Fruit fly (Drosophila melanogaster) whole organism, embryonic: Measurements from ENCODE around the gene Acbp6.
A peak's percentile ranks its signal among the peaks of the same experiment; 100 is the strongest.

Source experiments
- Aef1 ChIP-seq: fragments of 200-800 bp; sonication (Bioruptor generic); IDR thresholded peaks from 3 replicates; pipeline ENCODE4 v1.3.6; 2022; ENCODE audit warnings: missing biosample characterization, missing genetic modification characterization
- Asciz ChIP-seq: fragments of 200-800 bp; sonication (Bioruptor generic); optimal IDR thresholded peaks from 2 replicates; lab custom pipeline; 2017; ENCODE audit warnings: missing biosample characterization, mild to moderate bottlenecking, missing genetic modification characterization, missing genetic modification reagents
- BtbVII ChIP-seq: fragments of 200-800 bp; sonication (Bioruptor generic); optimal IDR thresholded peaks from 3 replicates; lab custom pipeline; 2017; ENCODE audit warnings: missing biosample characterization, mild to moderate bottlenecking, missing genetic modification characterization
- CG10147 ChIP-seq: fragments of 200-800 bp; sonication (Bioruptor generic); optimal IDR thresholded peaks from 2 replicates; lab custom pipeline; 2019; ENCODE audit warnings: missing biosample characterization, mild to moderate bottlenecking, missing genetic modification characterization, moderate library complexity
- CG10431 ChIP-seq: fragments of 200-800 bp; sonication (Bioruptor generic); optimal IDR thresholded peaks from 3 replicates; lab custom pipeline; 2018; ENCODE audit warnings: missing biosample characterization, mild to moderate bottlenecking, missing genetic modification characterization
- CG11696 ChIP-seq: fragments of 200-800 bp; sonication (Bioruptor generic); IDR thresholded peaks from 2 replicates; pipeline ENCODE4 v1.3.6; 2022; ENCODE audit warnings: missing biosample characterization, missing genetic modification characterization
- CG12769 ChIP-seq: fragments of 200-800 bp; sonication (Bioruptor generic); optimal IDR thresholded peaks from 2 replicates; lab custom pipeline; 2019; ENCODE audit warnings: missing biosample characterization, mild to moderate bottlenecking, missing genetic modification characterization, moderate library complexity
- CG13123 ChIP-seq: fragments of 200-800 bp; sonication (Bioruptor generic); optimal IDR thresholded peaks from 2 replicates; lab custom pipeline; 2016; ENCODE audit warnings: missing biosample characterization, missing genetic modification characterization
- CG13775 ChIP-seq: fragments of 200-800 bp; sonication (Bioruptor generic); optimal IDR thresholded peaks from 3 replicates; lab custom pipeline; 2017; ENCODE audit warnings: missing biosample characterization, mild to moderate bottlenecking, missing genetic modification characterization
- CG14860 ChIP-seq: fragments of 200-800 bp; sonication (Bioruptor generic); IDR thresholded peaks from 3 replicates; pipeline ENCODE4 v1.3.6; 2022; ENCODE audit warnings: missing biosample characterization, missing genetic modification characterization; ENCODE audit not compliant: partially characterized antibody
- CG1602 ChIP-seq: fragments of 200-800 bp; sonication (Bioruptor generic); optimal IDR thresholded peaks from 3 replicates; lab custom pipeline; 2016; ENCODE audit warnings: missing biosample characterization, missing genetic modification characterization
- CG2116 ChIP-seq: fragments of 200-800 bp; sonication (Bioruptor generic); optimal IDR thresholded peaks from 3 replicates; lab custom pipeline; 2018; ENCODE audit warnings: missing biosample characterization, mild to moderate bottlenecking, missing genetic modification characterization
- CG2199 ChIP-seq: fragments of 200-800 bp; sonication (Bioruptor generic); IDR thresholded peaks from 3 replicates; pipeline ENCODE4 v1.3.6; 2022; ENCODE audit warnings: missing biosample characterization, missing genetic modification characterization
- CG2875 ChIP-seq: fragments of 200-800 bp; sonication (Bioruptor generic); optimal IDR thresholded peaks from 2 replicates; lab custom pipeline; 2017; ENCODE audit warnings: missing biosample characterization, mild to moderate bottlenecking, missing genetic modification characterization, missing genetic modification reagents
- CG3163 ChIP-seq: fragments of 200-800 bp; sonication (Bioruptor generic); optimal IDR thresholded peaks from 3 replicates; lab custom pipeline; 2016; ENCODE audit warnings: missing biosample characterization, missing genetic modification characterization
- CG4424 ChIP-seq: fragments of 200-800 bp; sonication (Bioruptor generic); optimal IDR thresholded peaks from 3 replicates; lab custom pipeline; 2016; ENCODE audit warnings: missing biosample characterization, missing genetic modification characterization
- CG9797 ChIP-seq: fragments of 200-800 bp; sonication (Bioruptor generic); optimal IDR thresholded peaks from 3 replicates; lab custom pipeline; 2018; ENCODE audit warnings: missing biosample characterization, mild to moderate bottlenecking, missing genetic modification characterization
- CoRest ChIP-seq: fragments of 200-800 bp; sonication (Bioruptor generic); optimal IDR thresholded peaks from 3 replicates; lab custom pipeline; 2018; ENCODE audit warnings: missing biosample characterization, mild to moderate bottlenecking, missing genetic modification characterization, moderate library complexity
- Dip3 ChIP-seq: fragments of 200-800 bp; sonication (Bioruptor generic); optimal IDR thresholded peaks from 3 replicates; lab custom pipeline; 2016; ENCODE audit warnings: missing biosample characterization, missing genetic modification characterization
- Dref ChIP-seq: fragments of 200-800 bp; sonication (Bioruptor generic); IDR thresholded peaks from 2 replicates; pipeline ENCODE4 v1.3.6; 2022; ENCODE audit warnings: missing biosample characterization, missing genetic modification characterization
- H15 ChIP-seq: fragments of 200-800 bp; sonication (Bioruptor generic); IDR thresholded peaks from 3 replicates; pipeline ENCODE4 v1.3.6; 2022; ENCODE audit warnings: missing biosample characterization, missing genetic modification characterization
- HHEX ChIP-seq: fragments of 200-800 bp; sonication (Bioruptor generic); optimal IDR thresholded peaks from 3 replicates; lab custom pipeline; 2017; ENCODE audit warnings: missing biosample characterization, mild to moderate bottlenecking, missing genetic modification characterization, missing genetic modification reagents
- HLH54F ChIP-seq: fragments of 200-800 bp; sonication (Bioruptor generic); optimal IDR thresholded peaks from 3 replicates; lab custom pipeline; 2016; ENCODE audit warnings: missing biosample characterization, missing genetic modification characterization
- Hsf ChIP-seq: fragments of 200-800 bp; sonication (Bioruptor generic); optimal IDR thresholded peaks from 3 replicates; lab custom pipeline; 2016; ENCODE audit warnings: missing biosample characterization, missing genetic modification characterization
- Mad ChIP-seq: fragments of 200-800 bp; sonication (Bioruptor generic); optimal IDR thresholded peaks from 2 replicates; lab custom pipeline; 2016; ENCODE audit warnings: missing biosample characterization, missing genetic modification characterization
- Meics ChIP-seq: fragments of 200-800 bp; sonication (Bioruptor generic); optimal IDR thresholded peaks from 2 replicates; lab custom pipeline; 2017; ENCODE audit warnings: missing biosample characterization, mild to moderate bottlenecking, missing genetic modification characterization
- Mrtf ChIP-seq: fragments of 200-800 bp; sonication (Bioruptor generic); IDR thresholded peaks from 3 replicates; pipeline ENCODE4 v1.3.6; 2022; ENCODE audit warnings: missing biosample characterization, missing genetic modification characterization
- Opbp ChIP-seq: fragments of 200-800 bp; sonication (Bioruptor generic); IDR thresholded peaks from 3 replicates; pipeline ENCODE4 v1.3.6; 2022; ENCODE audit warnings: missing biosample characterization, missing genetic modification characterization; ENCODE audit not compliant: partially characterized antibody
- Scr ChIP-seq: fragments of 200-800 bp; sonication (Bioruptor generic); IDR thresholded peaks from 2 replicates; pipeline ENCODE4 v1.3.6; 2022; ENCODE audit warnings: missing biosample characterization, missing genetic modification characterization; ENCODE audit not compliant: partially characterized antibody
- Sry-β ChIP-seq: fragments of 200-800 bp; sonication (Bioruptor generic); optimal IDR thresholded peaks from 2 replicates; lab custom pipeline; 2018; ENCODE audit warnings: missing biosample characterization, mild to moderate bottlenecking, missing genetic modification characterization, moderate library complexity
- ab ChIP-seq: fragments of 200-800 bp; sonication (Bioruptor generic); optimal IDR thresholded peaks from 2 replicates; lab custom pipeline; 2016; ENCODE audit warnings: missing biosample characterization, missing genetic modification characterization
- ap ChIP-seq: fragments of 200-800 bp; sonication (Bioruptor generic); IDR thresholded peaks from 2 replicates; pipeline ENCODE4 v1.3.6; 2022; ENCODE audit warnings: missing biosample characterization, missing genetic modification characterization
- ato ChIP-seq: fragments of 200-800 bp; sonication (Bioruptor generic); IDR thresholded peaks from 2 replicates; pipeline ENCODE4 v1.3.6; 2022; ENCODE audit warnings: missing biosample characterization, missing genetic modification characterization; ENCODE audit not compliant: partially characterized antibody
- az2 ChIP-seq: fragments of 200-800 bp; sonication (Bioruptor generic); optimal IDR thresholded peaks from 3 replicates; lab custom pipeline; 2016; ENCODE audit warnings: missing biosample characterization, missing genetic modification characterization
- bigmax ChIP-seq: fragments of 200-800 bp; sonication (Bioruptor generic); optimal IDR thresholded peaks from 2 replicates; lab custom pipeline; 2018; ENCODE audit warnings: missing biosample characterization, mild to moderate bottlenecking, missing genetic modification characterization
- bowl ChIP-seq: fragments of 200-800 bp; sonication (Bioruptor generic); IDR thresholded peaks from 2 replicates; pipeline ENCODE4 v1.3.6; 2022; ENCODE audit warnings: missing biosample characterization, missing genetic modification characterization
- crc ChIP-seq: fragments of 200-800 bp; sonication (Bioruptor generic); optimal IDR thresholded peaks from 2 replicates; lab custom pipeline; 2016; ENCODE audit warnings: missing biosample characterization, missing genetic modification characterization
- dpn ChIP-seq, 2 experiments: fragments of 200-800 bp; sonication (Bioruptor generic); optimal IDR thresholded peaks; 3 replicates each; lab custom pipeline; 2016; ENCODE audit warnings: missing biosample characterization in 2 of 2, missing genetic modification characterization in 2 of 2
- ems ChIP-seq: fragments of 200-800 bp; sonication (Bioruptor generic); optimal IDR thresholded peaks from 3 replicates; lab custom pipeline; 2016; ENCODE audit warnings: missing biosample characterization, missing genetic modification characterization
- eyg ChIP-seq: fragments of 200-800 bp; sonication (Bioruptor generic); optimal IDR thresholded peaks from 3 replicates; lab custom pipeline; 2016; ENCODE audit warnings: missing biosample characterization, missing genetic modification characterization
- fu2 ChIP-seq: fragments of 200-800 bp; sonication (Bioruptor generic); optimal IDR thresholded peaks from 2 replicates; lab custom pipeline; 2016; ENCODE audit warnings: missing biosample characterization, missing genetic modification characterization
- her ChIP-seq: fragments of 200-800 bp; sonication (Bioruptor generic); optimal IDR thresholded peaks from 2 replicates; lab custom pipeline; 2016; ENCODE audit warnings: missing biosample characterization, missing genetic modification characterization
- ind ChIP-seq: fragments of 200-800 bp; sonication (Bioruptor generic); optimal IDR thresholded peaks from 3 replicates; lab custom pipeline; 2016; ENCODE audit warnings: missing biosample characterization, missing genetic modification characterization
- kay ChIP-seq: fragments of 200-800 bp; sonication (Bioruptor generic); optimal IDR thresholded peaks from 2 replicates; lab custom pipeline; 2016; ENCODE audit warnings: missing biosample characterization, missing genetic modification characterization
- klu ChIP-seq: fragments of 200-800 bp; sonication (Bioruptor generic); IDR thresholded peaks from 2 replicates; pipeline ENCODE4 v1.3.6; 2022; ENCODE audit warnings: missing biosample characterization, missing genetic modification characterization
- lilli ChIP-seq: fragments of 200-800 bp; sonication (Bioruptor generic); optimal IDR thresholded peaks from 3 replicates; lab custom pipeline; 2016; ENCODE audit warnings: missing biosample characterization, missing genetic modification characterization
- maf-S ChIP-seq: fragments of 200-800 bp; sonication (Bioruptor generic); optimal IDR thresholded peaks from 2 replicates; lab custom pipeline; 2016; ENCODE audit warnings: missing biosample characterization, missing genetic modification characterization
- pzg ChIP-seq: fragments of 200-800 bp; sonication (Bioruptor generic); optimal IDR thresholded peaks from 3 replicates; lab custom pipeline; 2018; ENCODE audit warnings: missing biosample characterization, mild to moderate bottlenecking, missing genetic modification characterization, moderate library complexity
- wek ChIP-seq: fragments of 200-800 bp; sonication (Bioruptor generic); optimal IDR thresholded peaks from 3 replicates; lab custom pipeline; 2018; ENCODE audit warnings: missing biosample characterization, mild to moderate bottlenecking, missing genetic modification characterization, moderate library complexity

Acbp6 gene

DNA sequence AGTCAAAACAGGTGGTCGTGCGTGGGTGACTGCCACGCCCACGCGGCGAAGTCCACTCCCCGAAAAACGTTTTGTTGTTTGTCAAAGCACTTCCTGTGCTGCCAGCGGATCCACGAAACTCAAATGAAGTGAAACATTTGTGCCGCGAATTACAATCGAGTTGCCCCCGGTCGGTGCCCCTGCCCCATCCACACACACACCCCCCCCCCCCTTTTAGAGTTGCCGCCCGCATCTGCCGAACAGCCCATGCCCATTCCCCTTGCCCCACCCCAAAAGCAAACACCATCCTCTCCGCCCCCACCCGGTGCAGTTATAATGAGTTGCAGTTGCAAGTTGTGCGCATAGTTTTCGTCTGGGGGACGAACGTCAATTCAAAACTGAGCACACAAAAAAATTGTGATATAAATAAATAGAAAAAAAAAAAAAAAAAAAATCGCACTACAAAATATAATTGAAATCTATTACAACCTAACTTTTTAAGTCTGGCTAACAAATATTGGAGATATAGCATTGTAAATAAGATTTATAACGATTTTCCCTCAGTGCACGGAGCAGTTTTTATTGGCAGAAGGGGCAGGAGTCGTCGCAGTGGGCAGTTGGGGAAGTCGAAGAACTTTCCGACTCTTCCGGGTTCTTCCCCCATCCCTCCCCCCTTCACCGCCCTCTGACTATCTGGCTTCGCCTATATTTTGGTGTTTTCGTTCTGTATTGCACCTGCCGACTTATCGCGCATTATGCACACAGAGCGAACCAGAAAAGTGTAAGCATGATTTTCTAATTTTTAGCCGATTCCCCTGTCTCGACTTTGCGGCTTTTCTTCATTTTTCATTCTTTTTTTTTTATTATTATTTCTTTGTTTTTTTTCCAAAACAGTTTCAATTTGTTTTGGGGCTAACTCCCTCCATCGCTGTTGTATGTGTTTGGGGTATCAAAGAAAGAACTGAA, 23.1 kb downstream of the Acbp6 start (continued):
- TF ChIP-seq CG11696 (0 out of 2 replicates have a peak, but pooled peaks have one; percentile 9), klu (GFP tag; lab: Robert Waterston, UW) (no peak), CG2199 (GFP tag; lab: Robert Waterston, UW) (no peak), CG10147 (GFP tag; lab: Kevin White, UChicago) (no peak), Mrtf (GFP tag; lab: Robert Waterston, UW) (no peak; the same call in 2 of the 3 replicates), CG13123 (GFP tag; lab: Kevin White, UChicago) (peak; percentile 26), fu2 (GFP tag; lab: Kevin White, UChicago) (no peak), H15 (peak; percentile 67; the same call in 2 of the 3 replicates), pzg (GFP tag; lab: Kevin White, UChicago) (no peak), CG2116 (GFP tag; lab: Kevin White, UChicago) (no peak), eyg (GFP tag; lab: Kevin White, UChicago) (no peak), CG12769 (tag; lab: Kevin White, UChicago) (no peak), HHEX (no peak), ind (GFP tag; lab: Kevin White, UChicago) (peak; percentile 39), her (GFP tag; lab: Kevin White, UChicago) (no peak), Hsf (peak; percentile 64), ato (GFP tag; lab: Robert Waterston, UW) (no peak), wek (GFP tag; lab: Kevin White, UChicago) (no peak), CG9797 (GFP tag; lab: Kevin White, UChicago) (no peak), CoRest (tag; lab: Kevin White, UChicago) (peak; percentile 51), Sry-β (no peak), CG3163 (GFP tag; lab: Kevin White, UChicago) (no peak), kay (GFP tag; lab: Kevin White, UChicago) (no peak), bowl (GFP tag; lab: Robert Waterston, UW) (no peak), dpn (GFP tag; optimal IDR thresholded peaks at IDR 0.05; lab: Kevin White, UChicago) (peak; percentile 6 to 39), Dip3 (GFP tag; lab: Kevin White, UChicago) (no peak), az2 (GFP tag; lab: Kevin White, UChicago) (peak; percentile 76), BtbVII (GFP tag; lab: Kevin White, UChicago) (no peak), bigmax (GFP tag; lab: Kevin White, UChicago) (no peak), CG4424 (peak; percentile 77), ap (GFP tag; lab: Robert Waterston, UW) (peak; percentile 32; the same call in 1 of the 2 replicates), CG2875 (GFP tag; lab: Kevin White, UChicago) (peak; percentile 42), Mad (peak; percentile 23), ems (GFP tag; lab: Kevin White, UChicago) (no peak), maf-S (GFP tag; lab: Kevin White, UChicago) (no peak), CG1602 (GFP tag; lab: Kevin White, UChicago) (peak; percentile 74), Aef1 (0 out of 3 replicates have a peak, but pooled peaks have one; percentile 25), Meics (GFP tag; lab: Kevin White, UChicago) (no peak), Asciz (GFP tag; lab: Kevin White, UChicago) (peak; percentile 43), CG14860 (GFP tag; lab: Robert Waterston, UW) (no peak), Scr (GFP tag; lab: Robert Waterston, UW) (no peak), CG13775 (GFP tag; lab: Kevin White, UChicago) (peak; percentile 23), HLH54F (GFP tag; lab: Kevin White, UChicago) (no peak), Dref (GFP tag; lab: Robert Waterston, UW) (no peak), lilli (peak; percentile 10), ab (GFP tag; lab: Kevin White, UChicago) (no peak), Opbp (no peak), CG10431 (GFP tag; lab: Kevin White, UChicago) (peak; percentile 12), crc (peak; percentile 22)
